Fruit fly (Drosophila melanogaster) whole organism, embryonic: ENCODE results near the gene nompC.

ENCODE experiments used
- B-H2 ChIP-seq: fragments of 200-800 bp; sonication (Bioruptor generic); optimal IDR thresholded peaks from 2 replicates; lab custom pipeline; 2018; ENCODE audit warnings: missing biosample characterization, mild to moderate bottlenecking, missing genetic modification characterization
- CG10147 ChIP-seq: fragments of 200-800 bp; sonication (Bioruptor generic); optimal IDR thresholded peaks from 2 replicates; lab custom pipeline; 2019; ENCODE audit warnings: missing biosample characterization, mild to moderate bottlenecking, missing genetic modification characterization, moderate library complexity
- CG16779 ChIP-seq: fragments of 200-800 bp; sonication (Bioruptor generic); IDR thresholded peaks from 2 replicates; pipeline ENCODE4 v1.3.6; 2022; ENCODE audit warnings: missing biosample characterization, missing genetic modification characterization
- CG17829 ChIP-seq: fragments of 200-800 bp; optimal IDR thresholded peaks from 2 replicates; lab custom pipeline; 2019; ENCODE audit warnings: missing biosample characterization, mild to moderate bottlenecking, missing genetic modification characterization, moderate library complexity
- CG1792 ChIP-seq: fragments of 200-800 bp; sonication (Bioruptor generic); optimal IDR thresholded peaks from 2 replicates; lab custom pipeline; 2016; ENCODE audit warnings: missing biosample characterization, missing genetic modification characterization
- CG18011 ChIP-seq: fragments of 200-800 bp; sonication (Bioruptor generic); optimal IDR thresholded peaks from 2 replicates; lab custom pipeline; 2017; ENCODE audit warnings: missing biosample characterization, missing genetic modification characterization, mild to moderate bottlenecking, moderate library complexity, missing genotype
- CG2129 ChIP-seq: fragments of 200-800 bp; sonication (Bioruptor generic); IDR thresholded peaks from 2 replicates; pipeline ENCODE4 v1.3.6; 2022; ENCODE audit warnings: missing biosample characterization, missing genetic modification characterization; ENCODE audit not compliant: partially characterized antibody
- CG2889 ChIP-seq: fragments of 200-800 bp; sonication (Bioruptor generic); IDR thresholded peaks from 3 replicates; pipeline ENCODE4 v1.3.6; 2022; ENCODE audit warnings: missing biosample characterization, missing genetic modification characterization
- CG31224 ChIP-seq: fragments of 200-800 bp; sonication (Bioruptor generic); IDR thresholded peaks from 2 replicates; pipeline ENCODE4 v1.3.6; 2022; ENCODE audit warnings: missing biosample characterization, missing genetic modification characterization
- CG3726 ChIP-seq: fragments of 200-800 bp; sonication (Bioruptor generic); IDR thresholded peaks from 3 replicates; pipeline ENCODE4, ENCODE4 v1.3.6; 2022; ENCODE audit warnings: missing biosample characterization, missing genetic modification characterization
- CG4707 ChIP-seq: fragments of 200-800 bp; sonication (Bioruptor generic); optimal IDR thresholded peaks from 2 replicates; lab custom pipeline; 2018; ENCODE audit warnings: missing biosample characterization, mild to moderate bottlenecking, missing genetic modification characterization, moderate library complexity
- CG6175 ChIP-seq: fragments of 200-800 bp; sonication (Bioruptor generic); IDR thresholded peaks from 3 replicates; pipeline ENCODE4 v1.3.6; 2022; ENCODE audit warnings: missing biosample characterization, missing genetic modification characterization
- CG6854 ChIP-seq: fragments of 200-800 bp; sonication (Bioruptor generic); optimal IDR thresholded peaks from 3 replicates; lab custom pipeline; 2017; ENCODE audit warnings: missing biosample characterization, mild to moderate bottlenecking, missing genetic modification characterization
- CG8290 ChIP-seq, 3 experiments: fragments of 200-800 bp; sonication (Bioruptor generic); optimal IDR thresholded peaks; 2 replicates each; lab custom pipeline; 2016 to 2019; ENCODE audit warnings: missing biosample characterization in 3 of 3, missing genetic modification characterization in 3 of 3, mild to moderate bottlenecking in 2 of 3, moderate library complexity in 1 of 3
- CG8359 ChIP-seq: fragments of 200-800 bp; sonication (Bioruptor generic); optimal IDR thresholded peaks from 2 replicates; lab custom pipeline; 2017; ENCODE audit warnings: missing biosample characterization, mild to moderate bottlenecking, missing genetic modification characterization, borderline replicate concordance
- CHES-1-like ChIP-seq: fragments of 200-800 bp; sonication (Bioruptor generic); optimal IDR thresholded peaks from 2 replicates; lab custom pipeline; 2016; ENCODE audit warnings: missing biosample characterization, missing genetic modification characterization
- CoRest ChIP-seq: fragments of 200-800 bp; sonication (Bioruptor generic); optimal IDR thresholded peaks from 3 replicates; lab custom pipeline; 2018; ENCODE audit warnings: missing biosample characterization, mild to moderate bottlenecking, missing genetic modification characterization, moderate library complexity
- D19A ChIP-seq: fragments of 200-800 bp; optimal IDR thresholded peaks from 3 replicates; lab custom pipeline; 2019; ENCODE audit warnings: missing biosample characterization, mild to moderate bottlenecking, missing genetic modification characterization, moderate library complexity
- Deaf1 ChIP-seq: fragments of 200-800 bp; optimal IDR thresholded peaks from 3 replicates; lab custom pipeline; 2019; ENCODE audit warnings: missing biosample characterization, mild to moderate bottlenecking, missing genetic modification characterization, moderate library complexity
- Dll ChIP-seq: fragments of 200-800 bp; sonication (Bioruptor generic); IDR thresholded peaks from 4 replicates; pipeline ENCODE4 v1.3.6; 2022; ENCODE audit warnings: missing biosample characterization, missing genetic modification characterization; ENCODE audit not compliant: partially characterized antibody
- H2.0 ChIP-seq: fragments of 200-800 bp; sonication (Bioruptor generic); IDR thresholded peaks from 2 replicates; pipeline ENCODE4 v1.3.6; 2022; ENCODE audit warnings: missing biosample characterization, missing genetic modification characterization
- HLH54F ChIP-seq: fragments of 200-800 bp; sonication (Bioruptor generic); optimal IDR thresholded peaks from 3 replicates; lab custom pipeline; 2016; ENCODE audit warnings: missing biosample characterization, missing genetic modification characterization
- Hey ChIP-seq: fragments of 200-800 bp; sonication (Bioruptor generic); optimal IDR thresholded peaks from 3 replicates; lab custom pipeline; 2018; ENCODE audit warnings: missing biosample characterization, mild to moderate bottlenecking, missing genetic modification characterization
- Max ChIP-seq: fragments of 200-800 bp; sonication (Bioruptor generic); optimal IDR thresholded peaks from 2 replicates; lab custom pipeline; 2016; ENCODE audit warnings: missing biosample characterization, mild to moderate bottlenecking, missing genetic modification characterization
- NfI ChIP-seq: fragments of 200-800 bp; sonication (Bioruptor generic); optimal IDR thresholded peaks from 3 replicates; lab custom pipeline; 2018; ENCODE audit warnings: missing biosample characterization, mild to moderate bottlenecking, missing genetic modification characterization, moderate library complexity
- Rfx ChIP-seq: fragments of 200-800 bp; sonication (Bioruptor generic); IDR thresholded peaks from 2 replicates; pipeline ENCODE4 v1.3.6; 2022; ENCODE audit warnings: missing biosample characterization, missing genetic modification characterization
- abd-A ChIP-seq: fragments of 200-800 bp; sonication (Bioruptor generic); optimal IDR thresholded peaks from 3 replicates; lab custom pipeline; 2019; ENCODE audit warnings: missing biosample characterization, mild to moderate bottlenecking, missing genetic modification characterization, moderate library complexity
- ac ChIP-seq: fragments of 200-800 bp; sonication (Bioruptor generic); optimal IDR thresholded peaks from 3 replicates; lab custom pipeline; 2017; ENCODE audit warnings: missing biosample characterization, mild to moderate bottlenecking, missing genetic modification characterization
- aop ChIP-seq: fragments of 200-800 bp; sonication (Bioruptor generic); IDR thresholded peaks from 2 replicates; pipeline ENCODE4 v1.3.6; 2022; ENCODE audit warnings: missing biosample characterization, missing genetic modification characterization
- ap ChIP-seq: fragments of 200-800 bp; sonication (Bioruptor generic); IDR thresholded peaks from 2 replicates; pipeline ENCODE4 v1.3.6; 2022; ENCODE audit warnings: missing biosample characterization, missing genetic modification characterization
- chif ChIP-seq, 2 experiments: fragments of 200-800 bp; sonication (Bioruptor generic); optimal IDR thresholded peaks; 3 replicates each; lab custom pipeline; 2016; ENCODE audit warnings: missing biosample characterization in 2 of 2, missing genetic modification characterization in 2 of 2
- ci ChIP-seq: fragments of 200-800 bp; sonication (Bioruptor generic); IDR thresholded peaks from 3 replicates; pipeline ENCODE4 v1.3.6; 2022; ENCODE audit warnings: missing biosample characterization, missing genetic modification characterization
- croc ChIP-seq: fragments of 200-800 bp; sonication (Bioruptor generic); conservative IDR thresholded peaks from 3 replicates; pipeline ENCODE4 v1.3.6; 2022; ENCODE audit warnings: missing biosample characterization, missing genetic modification characterization
- crp ChIP-seq, 2 experiments: fragments of 200-800 bp; sonication (Bioruptor generic); optimal IDR thresholded peaks; 2 replicates in 1 of 2; 3 replicates in 1 of 2; lab custom pipeline; 2017; ENCODE audit warnings: missing biosample characterization in 2 of 2, missing genetic modification characterization in 2 of 2, mild to moderate bottlenecking in 1 of 2, moderate library complexity in 1 of 2
- dmrt99B ChIP-seq: fragments of 200-800 bp; sonication (Bioruptor generic); optimal IDR thresholded peaks from 2 replicates; lab custom pipeline; 2018; ENCODE audit warnings: missing biosample characterization, mild to moderate bottlenecking, missing genetic modification characterization, moderate library complexity
- fd3F ChIP-seq: fragments of 200-800 bp; sonication (Bioruptor generic); optimal IDR thresholded peaks from 2 replicates; lab custom pipeline; 2018; ENCODE audit warnings: missing biosample characterization, mild to moderate bottlenecking, missing genetic modification characterization, moderate library complexity
- gt ChIP-seq: fragments of 200-800 bp; sonication (Bioruptor generic); IDR thresholded peaks from 2 replicates; pipeline ENCODE4 v1.3.6; 2022; ENCODE audit warnings: missing biosample characterization, missing genetic modification characterization
- hkb ChIP-seq, 2 experiments: fragments of 200-800 bp in 1 of 2; fragments of >200 bp in 1 of 2; sonication (Bioruptor generic) in 1 of 2; IDR thresholded peaks in 1 of 2; optimal IDR thresholded peaks in 1 of 2; 2 replicates each; pipeline versions ENCODE4 v1.3.6 to Lab custom; 2017 to 2022; ENCODE audit warnings: missing biosample characterization in 1 of 2, missing genetic modification characterization in 1 of 2
- lola ChIP-seq, 3 experiments: fragments of >200 bp in 2 of 3; fragments of 200-800 bp in 1 of 3; sonication (Bioruptor generic) in 1 of 3; optimal IDR thresholded peaks; 2 replicates each; lab custom pipeline; 2017 to 2019; ENCODE audit warnings: missing biosample characterization in 3 of 3, missing genetic modification characterization in 3 of 3, mild to moderate bottlenecking in 1 of 3, moderate library complexity in 1 of 3
- pan ChIP-seq, 4 experiments: fragments of >200 bp in 3 of 4; fragments of 200-800 bp in 1 of 4; sonication (Bioruptor generic) in 1 of 4; optimal IDR thresholded peaks in 3 of 4; IDR thresholded peaks in 1 of 4; 2 replicates each; pipeline versions ENCODE4 v1.3.6 to Lab custom; 2017 to 2022; ENCODE audit warnings: missing biosample characterization in 2 of 4, missing genetic modification characterization in 2 of 4, mixed read lengths in 1 of 4
- phol ChIP-seq: fragments of 200-800 bp; sonication (Bioruptor generic); optimal IDR thresholded peaks from 3 replicates; lab custom pipeline; 2018; ENCODE audit warnings: missing biosample characterization, mild to moderate bottlenecking, missing genetic modification characterization, moderate library complexity
- prd ChIP-seq, 3 experiments: fragments of >200 bp in 2 of 3; fragments of 200-800 bp in 1 of 3; sonication (Bioruptor generic) in 1 of 3; optimal IDR thresholded peaks in 2 of 3; IDR thresholded peaks in 1 of 3; 2 replicates in 2 of 3; 3 replicates in 1 of 3; pipeline versions ENCODE4 v1.3.6 to Lab custom; 2017 to 2022; ENCODE audit warnings: missing biosample characterization in 1 of 3, missing genetic modification characterization in 1 of 3
- pum ChIP-seq: fragments of 200-800 bp; sonication (Bioruptor generic); optimal IDR thresholded peaks from 2 replicates; lab custom pipeline; 2016; ENCODE audit warnings: missing biosample characterization, missing genetic modification characterization
- rib ChIP-seq: fragments of 200-800 bp; sonication (Bioruptor generic); IDR thresholded peaks from 2 replicates; pipeline ENCODE4 v1.3.6; 2022; ENCODE audit warnings: missing biosample characterization, missing genetic modification characterization
- stwl ChIP-seq: fragments of 200-800 bp; sonication (Bioruptor generic); optimal IDR thresholded peaks from 3 replicates; lab custom pipeline; 2018; ENCODE audit warnings: missing biosample characterization, mild to moderate bottlenecking, missing genetic modification characterization, moderate library complexity
- vfl ChIP-seq: fragments of 200-800 bp; sonication (Bioruptor generic); optimal IDR thresholded peaks from 2 replicates; lab custom pipeline; 2016; ENCODE audit warnings: missing biosample characterization, missing genetic modification characterization
- yki ChIP-seq: fragments of >200 bp; optimal IDR thresholded peaks from 3 replicates; lab custom pipeline; 2018

nompC gene

dm6 chr2L:5298978-5299627 lies 46.9 kb upstream of the nompC start (continued):
- TF ChIP-seq dmrt99B (tag; lab: Kevin White, UChicago) (peak; percentile 94), CG31224 (GFP tag; lab: Robert Waterston, UW) (peak; percentile 35; the same call in 1 of the 2 replicates), pan (optimal IDR thresholded peaks at IDR 0.05; lab: Kevin White, UChicago) (no peak), pan (GFP tag; optimal IDR thresholded peaks at IDR 0.05 in 1 of 2, IDR thresholded peaks at IDR 0.05 in 1 of 2) (peak in 1 of 2 experiments; percentile 54), prd (optimal IDR thresholded peaks at IDR 0.05; lab: Kevin White, UChicago) (no peak), prd (GFP tag; IDR thresholded peaks at IDR 0.05; lab: Robert Waterston, UW) (peak; percentile 75), croc (GFP tag; lab: Robert Waterston, UW) (peak; percentile 74), CG4707 (GFP tag; lab: Kevin White, UChicago) (peak; percentile 78), B-H2 (GFP tag; lab: Kevin White, UChicago) (no peak), Hey (tag; lab: Kevin White, UChicago) (peak; percentile 25), CG16779 (GFP tag; lab: Robert Waterston, UW) (no peak), vfl (GFP tag; lab: Kevin White, UChicago) (peak; percentile 47), CG6854 (GFP tag; lab: Kevin White, UChicago) (peak; percentile 67), yki (no peak), gt (peak; percentile 69), CG10147 (GFP tag; lab: Kevin White, UChicago) (peak; percentile 40), phol (peak; percentile 89), Rfx (peak; percentile 55), CG8290 (GFP tag; optimal IDR thresholded peaks at IDR 0.05; lab: Kevin White, UChicago) (peak; percentile 74), CG8290 (tag; optimal IDR thresholded peaks at IDR 0.05; lab: Kevin White, UChicago) (no peak), D19A (tag; lab: Kevin White, UChicago) (peak; percentile 83), CG8359 (GFP tag; lab: Kevin White, UChicago) (peak; percentile 50), H2.0 (peak; percentile 61), CoRest (tag; lab: Kevin White, UChicago) (peak; percentile 88), ci (GFP tag; lab: Robert Waterston, UW) (peak; percentile 93), CHES-1-like (GFP tag; lab: Kevin White, UChicago) (peak; percentile 22), abd-A (tag; lab: Kevin White, UChicago) (no peak), Deaf1 (tag; lab: Kevin White, UChicago) (peak; percentile 52), pum (GFP tag; lab: Kevin White, UChicago) (peak; percentile 57), CG18011 (GFP tag; lab: Kevin White, UChicago) (peak; percentile 57), NfI (GFP tag; lab: Kevin White, UChicago) (peak; percentile 70), CG2129 (GFP tag; lab: Robert Waterston, UW) (no peak), chif (GFP tag; optimal IDR thresholded peaks at IDR 0.05; lab: Kevin White, UChicago) (peak; percentile 63 to 67), CG3726 (GFP tag; lab: Robert Waterston, UW) (no peak), rib (no peak), hkb (optimal IDR thresholded peaks at IDR 0.05; lab: Kevin White, UChicago) (no peak), hkb (GFP tag; IDR thresholded peaks at IDR 0.05; lab: Robert Waterston, UW) (peak; percentile 84), Dll (GFP tag; lab: Robert Waterston, UW) (no peak), CG1792 (GFP tag; lab: Kevin White, UChicago) (no peak), CG17829 (tag; lab: Kevin White, UChicago) (peak; percentile 87), HLH54F (peak; percentile 46), stwl (tag; lab: Kevin White, UChicago) (no peak), ap (GFP tag; lab: Robert Waterston, UW) (peak; percentile 74), CG6175 (GFP tag; lab: Robert Waterston, UW) (no peak), lola (GFP tag; optimal IDR thresholded peaks at IDR 0.05; lab: Kevin White, UChicago) (peak in 1 of 3 experiments; percentile 85), aop (GFP tag; lab: Robert Waterston, UW) (no peak), CG2889 (GFP tag; lab: Robert Waterston, UW) (0 out of 3 replicates have a peak, but pooled peaks have one; percentile 32), crp (GFP tag; optimal IDR thresholded peaks at IDR 0.05; lab: Kevin White, UChicago) (peak in 1 of 2 experiments; percentile 13), fd3F (GFP tag; lab: Kevin White, UChicago) (peak; percentile 23), ac (GFP tag; lab: Kevin White, UChicago) (no peak), Max (GFP tag; lab: Kevin White, UChicago) (peak; percentile 46)
